Fruit fly (Drosophila melanogaster) whole organism, wandering third instar larva: ENCODE results near the gene CG42305.
A peak's percentile ranks its signal among the peaks of the same experiment; 100 is the strongest.

Source experiments
- Abd-B ChIP-seq: fragments of >200 bp; optimal IDR thresholded peaks from 2 replicates; lab custom pipeline; 2017; ENCODE audit warnings: missing biosample characterization, missing genetic modification characterization
- CG32264 ChIP-seq: fragments of 200-800 bp; sonication (Bioruptor generic); optimal IDR thresholded peaks from 2 replicates; lab custom pipeline; 2016; ENCODE audit warnings: missing biosample characterization, missing genetic modification characterization
- CrebA ChIP-seq: fragments of 200-800 bp; sonication (Bioruptor generic); optimal IDR thresholded peaks from 2 replicates; lab custom pipeline; 2016; ENCODE audit warnings: missing biosample characterization, mild to moderate bottlenecking, missing genetic modification characterization, borderline replicate concordance
- Dfd ChIP-seq: fragments of >200 bp; optimal IDR thresholded peaks from 2 replicates; lab custom pipeline; 2017; ENCODE audit warnings: missing biosample characterization, missing genetic modification characterization
- Dif ChIP-seq: fragments of 200-275, 200-300 bp; sonication (Bioruptor generic); optimal IDR thresholded peaks from 2 replicates; lab custom pipeline; 2018; ENCODE audit warnings: missing biosample characterization, missing genetic modification characterization; ENCODE audit not compliant: partially characterized antibody
- GATAd ChIP-seq: sonication (Bioruptor generic); optimal IDR thresholded peaks from 2 replicates; lab custom pipeline; 2016; ENCODE audit warnings: missing biosample characterization, missing genetic modification characterization
- HLH106 ChIP-seq: fragments of 200-800 bp; optimal IDR thresholded peaks from 3 replicates; lab custom pipeline; 2019; ENCODE audit warnings: missing biosample characterization, mild to moderate bottlenecking, missing genetic modification characterization, moderate library complexity
- Hnf4 ChIP-seq: fragments of 200-800 bp; sonication (Bioruptor generic); optimal IDR thresholded peaks from 2 replicates; lab custom pipeline; 2016; ENCODE audit warnings: missing biosample characterization, mild to moderate bottlenecking, missing genetic modification characterization
- Hr83 ChIP-seq: fragments of 200-300 bp; sonication (Bioruptor generic); optimal IDR thresholded peaks from 2 replicates; lab custom pipeline; 2016; ENCODE audit warnings: missing biosample characterization, mild to moderate bottlenecking, missing genetic modification characterization, moderate library complexity; ENCODE audit not compliant: poor library complexity, severe bottlenecking
- Jra ChIP-seq: sonication (Bioruptor generic); optimal IDR thresholded peaks from 2 replicates; lab custom pipeline; 2016; ENCODE audit warnings: missing biosample characterization, missing genetic modification characterization
- Myc ChIP-seq: fragments of >200 bp; optimal IDR thresholded peaks from 2 replicates; lab custom pipeline; 2017
- N ChIP-seq: fragments of >200 bp; optimal IDR thresholded peaks from 2 replicates; lab custom pipeline; 2018; ENCODE audit warnings: missing biosample characterization, missing external identifiers, missing genetic modification characterization
- OdsH ChIP-seq: fragments of 200-800 bp; sonication (Bioruptor generic); optimal IDR thresholded peaks from 2 replicates; lab custom pipeline; 2016; ENCODE audit warnings: missing biosample characterization, mild to moderate bottlenecking, missing genetic modification characterization
- Rel ChIP-seq, 2 experiments: fragments of 200-800 bp; sonication (Bioruptor generic) in 1 of 2; optimal IDR thresholded peaks; 2 replicates in 1 of 2; 3 replicates in 1 of 2; lab custom pipeline; 2016 to 2019; ENCODE audit warnings: mild to moderate bottlenecking in 2 of 2, missing biosample characterization in 2 of 2, missing genetic modification characterization in 2 of 2, moderate library complexity in 1 of 2
- Sp1 ChIP-seq: fragments of 200-800 bp; sonication (Bioruptor generic); optimal IDR thresholded peaks from 3 replicates; lab custom pipeline; 2019; ENCODE audit warnings: missing biosample characterization, mild to moderate bottlenecking, missing genetic modification characterization, moderate library complexity
- Vsx2 ChIP-seq: fragments of 200-300, 225-300 bp; sonication (Bioruptor generic); optimal IDR thresholded peaks from 2 replicates; lab custom pipeline; 2018; ENCODE audit warnings: missing biosample characterization, missing genetic modification characterization; ENCODE audit not compliant: partially characterized antibody
- br ChIP-seq: fragments of 200-800 bp; sonication (Bioruptor generic); optimal IDR thresholded peaks from 2 replicates; lab custom pipeline; 2016; ENCODE audit warnings: missing biosample characterization, missing genetic modification characterization
- brk ChIP-seq: fragments of 200-800 bp; sonication (Bioruptor generic); optimal IDR thresholded peaks from 2 replicates; lab custom pipeline; 2016; ENCODE audit warnings: missing biosample characterization, mild to moderate bottlenecking, missing genetic modification characterization
- dl ChIP-seq, 2 experiments: fragments of 175-275, 200-275 bp in 1 of 2; fragments of 200-275 bp in 1 of 2; sonication (Bioruptor generic); optimal IDR thresholded peaks; lab custom pipeline; 2018; ENCODE audit warnings: mild to moderate bottlenecking in 2 of 2, missing biosample characterization in 2 of 2, missing genetic modification characterization in 2 of 2, moderate library complexity in 2 of 2; ENCODE audit not compliant: partially characterized antibody in 2 of 2, insufficient read depth in 1 of 2
- dsf ChIP-seq: sonication (Bioruptor generic); optimal IDR thresholded peaks from 2 replicates; lab custom pipeline; 2016; ENCODE audit warnings: missing biosample characterization, missing genetic modification characterization, borderline replicate concordance
- ey ChIP-seq: fragments of 200-800 bp; sonication (Bioruptor generic); optimal IDR thresholded peaks from 2 replicates; lab custom pipeline; 2016; ENCODE audit warnings: missing biosample characterization, missing genetic modification characterization
- foxo ChIP-seq, 2 experiments: fragments of 200-800 bp; sonication (Bioruptor generic); optimal IDR thresholded peaks; 2 replicates in 1 of 2; 3 replicates in 1 of 2; lab custom pipeline; 2016 to 2017; ENCODE audit warnings: missing biosample characterization in 2 of 2, missing genetic modification characterization in 2 of 2
- fru ChIP-seq: fragments of 200-800 bp; sonication (Bioruptor generic); optimal IDR thresholded peaks from 3 replicates; lab custom pipeline; 2016; ENCODE audit warnings: missing biosample characterization, mild to moderate bottlenecking, missing genetic modification characterization
- h ChIP-seq: fragments of 200-800 bp; sonication (Bioruptor generic); optimal IDR thresholded peaks from 3 replicates; lab custom pipeline; 2016; ENCODE audit warnings: missing biosample characterization, mild to moderate bottlenecking, missing genetic modification characterization
- lola ChIP-seq: fragments of >200 bp; optimal IDR thresholded peaks from 2 replicates; lab custom pipeline; 2017; ENCODE audit warnings: missing biosample characterization, missing genetic modification characterization
- pan ChIP-seq: fragments of >200 bp; optimal IDR thresholded peaks from 2 replicates; lab custom pipeline; 2017
- psq ChIP-seq: fragments of 200-800 bp; sonication (Bioruptor generic); optimal IDR thresholded peaks from 3 replicates; lab custom pipeline; 2017; ENCODE audit warnings: missing biosample characterization, mild to moderate bottlenecking, missing genetic modification characterization, moderate library complexity
- rgr ChIP-seq: fragments of 200-800 bp; sonication (Bioruptor generic); optimal IDR thresholded peaks from 3 replicates; lab custom pipeline; 2016; ENCODE audit warnings: missing biosample characterization, mild to moderate bottlenecking, missing genetic modification characterization
- sage ChIP-seq: fragments of 200-800 bp; sonication (Bioruptor generic); optimal IDR thresholded peaks from 2 replicates; lab custom pipeline; 2016; ENCODE audit warnings: missing biosample characterization, mild to moderate bottlenecking, missing genetic modification characterization
- sv ChIP-seq: fragments of 200-800 bp; sonication (Bioruptor generic); optimal IDR thresholded peaks from 3 replicates; lab custom pipeline; 2016; ENCODE audit warnings: missing biosample characterization, missing genetic modification characterization
- tai ChIP-seq: sonication (Bioruptor generic); optimal IDR thresholded peaks from 2 replicates; lab custom pipeline; 2016; ENCODE audit warnings: missing biosample characterization, missing genetic modification characterization
- usp ChIP-seq: fragments of >200 bp; optimal IDR thresholded peaks from 2 replicates; lab custom pipeline; 2017; ENCODE audit warnings: missing biosample characterization, missing genetic modification characterization
- woc ChIP-seq: sonication (Bioruptor generic); optimal IDR thresholded peaks from 2 replicates; lab custom pipeline; 2016; ENCODE audit warnings: missing biosample characterization, mild to moderate bottlenecking, missing genetic modification characterization

Gene CG42305

dm6 chr2L:18818397-18818796 lies 5.9 kb downstream of the CG42305 start:
- no peak for TF ChIP-seq N (GFP tag; lab: Kevin White, UChicago)
- peak; percentile 64 for TF ChIP-seq Myc (lab: Kevin White, UChicago)

- TF ChIP-seq tai (GFP tag; lab: Kevin White, UChicago), result no peak
- no peak for TF ChIP-seq Jra (GFP tag; lab: Kevin White, UChicago)
- TF ChIP-seq psq (GFP tag; lab: Kevin White, UChicago), result no peak
- TF ChIP-seq usp (GFP tag; lab: Kevin White, UChicago), result no peak
- TF ChIP-seq GATAd (GFP tag; lab: Kevin White, UChicago), result no peak
These were observed 6.6 kb downstream of the CG42305 start, which contains the start of gene Ugt36F1 for dm6 chr2L:18819044-18819443. Gene Ugt36F1 (plus strand): TSS chr2L:18819344.

- TF ChIP-seq fru (GFP tag; lab: Kevin White, UChicago), result no peak
- TF ChIP-seq rgr, result no peak
These were observed 10.4 kb downstream of the CG42305 start for dm6 chr2L:18822805-18823204.

dm6 chr2L:18823243-18823803 lies 10.9 kb downstream of the CG42305 start, which contains the start of gene Ugt36D1:
Gene Ugt36D1 (plus strand): TSS chr2L:18823548.
- TF ChIP-seq N (GFP tag; lab: Kevin White, UChicago), result no peak
- TF ChIP-seq br (GFP tag; lab: Kevin White, UChicago), result peak; percentile 40
- no peak for TF ChIP-seq Rel (GFP tag; optimal IDR thresholded peaks at IDR 0.05; lab: Kevin White, UChicago)
- peak; percentile 51 for TF ChIP-seq Rel (tag; optimal IDR thresholded peaks at IDR 0.05; lab: Kevin White, UChicago)
- TF ChIP-seq GATAd (GFP tag; lab: Kevin White, UChicago), result no peak
- TF ChIP-seq usp (GFP tag; lab: Kevin White, UChicago), result no peak
- peak; percentile 22 for TF ChIP-seq Jra (GFP tag; lab: Kevin White, UChicago)
- TF ChIP-seq Vsx2 (GFP tag; lab: Kevin White, UChicago), result peak; percentile 81
- TF ChIP-seq Myc (lab: Kevin White, UChicago), result peak; percentile 82
- no peak for TF ChIP-seq brk (GFP tag; lab: Kevin White, UChicago)
- no peak for TF ChIP-seq CrebA (GFP tag; lab: Kevin White, UChicago)
- TF ChIP-seq CG32264 (GFP tag; lab: Kevin White, UChicago), result no peak
- TF ChIP-seq Hnf4, result peak; percentile 66
- peak; percentile 75 for TF ChIP-seq woc (GFP tag; lab: Kevin White, UChicago)
- TF ChIP-seq HLH106 (tag; lab: Kevin White, UChicago), result no peak
- no peak for TF ChIP-seq ey (GFP tag; lab: Kevin White, UChicago)
- no peak for TF ChIP-seq fru (GFP tag; lab: Kevin White, UChicago)
- TF ChIP-seq dsf, result no peak
- TF ChIP-seq Abd-B (GFP tag; lab: Kevin White, UChicago), result no peak
- peak; percentile 61 for TF ChIP-seq Sp1
- no peak for TF ChIP-seq lola (GFP tag; lab: Kevin White, UChicago)
- TF ChIP-seq Dif (GFP tag; lab: Kevin White, UChicago), result peak; percentile 63
- no peak for TF ChIP-seq Dfd (GFP tag; lab: Kevin White, UChicago)
- peak; percentile 30 for TF ChIP-seq rgr
- no peak for TF ChIP-seq OdsH
- TF ChIP-seq foxo (GFP tag; optimal IDR thresholded peaks at IDR 0.05; lab: Kevin White, UChicago), result peak in 1 of 2 experiments; percentile 5
- no peak for TF ChIP-seq sv (GFP tag; lab: Kevin White, UChicago)
- no peak for TF ChIP-seq dl (GFP tag; optimal IDR thresholded peaks at IDR 0.05; lab: Kevin White, UChicago; ENCODE audit: insufficient read depth in 1 of 2, partially characterized antibody in 2 of 2)
- TF ChIP-seq pan (lab: Kevin White, UChicago), result no peak
- TF ChIP-seq sage (GFP tag; lab: Kevin White, UChicago), result no peak
- TF ChIP-seq psq (GFP tag; lab: Kevin White, UChicago), result peak; percentile 18
- TF ChIP-seq h (GFP tag; lab: Kevin White, UChicago), result peak; percentile 28
- peak; percentile 75 for TF ChIP-seq Hr83 (GFP tag; lab: Kevin White, UChicago)
